Worm (Caenorhabditis elegans): ENCODE data around the gene ift-81.

Gene ift-81

DNA sequence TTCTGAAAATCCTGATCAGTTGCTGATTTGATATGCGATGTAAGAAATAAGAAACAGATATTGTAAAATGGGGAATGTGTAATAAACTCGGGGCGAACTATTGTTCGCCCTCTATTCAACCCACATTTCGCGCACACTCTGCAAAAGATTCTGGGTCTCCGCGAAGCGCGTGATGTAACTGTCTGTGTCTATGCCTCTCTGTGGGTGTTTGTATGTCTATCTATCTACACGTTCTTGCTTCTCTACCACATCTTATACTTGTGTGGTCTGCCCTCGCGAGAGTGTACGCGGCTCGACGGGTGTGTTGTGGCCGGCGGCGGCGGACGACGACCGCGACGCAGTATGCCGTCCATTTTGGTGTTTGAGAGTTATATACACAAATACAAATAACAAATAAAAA is 38.1 kb downstream of the ift-81 start (continued):
- TF ChIP-seq Y105C5A.15 (GFP tag; IDR thresholded peaks at IDR 0.05) (no peak), F37D6.2 (tag; optimal IDR thresholded peaks at IDR 0.05) (peak; percentile 53)

DNA sequence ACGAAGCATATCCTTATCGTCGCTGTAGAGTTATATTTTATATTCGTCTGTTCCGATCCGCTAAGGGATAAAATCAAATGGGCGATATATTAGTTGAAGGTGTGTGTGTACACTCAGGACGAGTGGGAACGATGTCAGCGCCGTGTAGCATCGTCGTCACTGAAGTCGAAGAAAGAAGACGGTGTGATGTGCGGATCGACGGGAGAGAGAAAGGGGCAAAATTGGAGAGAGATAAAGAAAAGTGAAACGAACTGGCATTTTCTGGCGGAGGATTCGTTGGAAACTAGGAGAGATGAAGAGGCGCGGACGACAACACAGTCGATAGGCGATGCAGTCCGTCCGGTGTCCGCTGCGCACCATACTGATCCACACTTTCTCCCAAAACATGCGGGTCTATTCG is 39.6 kb downstream of the ift-81 start, which contains the start of gene C26B9.3:
TSS of gene C26B9.3 (plus strand) at position 343 of the 400 bp plus-strand sequence.
- TF ChIP-seq spr-1 (tag; optimal IDR thresholded peaks at IDR 0.05): peak; percentile 7
- no peak for TF ChIP-seq nhr-102 (tag; optimal IDR thresholded peaks at IDR 0.05)
- no peak for TF ChIP-seq F10B5.3 (tag; optimal IDR thresholded peaks at IDR 0.05)
- TF ChIP-seq lim-7 (GFP tag; IDR thresholded peaks at IDR 0.05): no peak
- TF ChIP-seq nhr-28 (tag; optimal IDR thresholded peaks at IDR 0.05): peak; percentile 8
- peak; percentile 41 for TF ChIP-seq hlh-11 (tag; optimal IDR thresholded peaks at IDR 0.05)
- TF ChIP-seq attf-4 (tag; optimal IDR thresholded peaks at IDR 0.05): no peak
- no peak for TF ChIP-seq hmg-1.1 (GFP tag; IDR thresholded peaks at IDR 0.05)
- peak; percentile 68 for TF ChIP-seq mxl-3 (GFP tag; optimal IDR thresholded peaks at IDR 0.05)
- TF ChIP-seq mdl-1 (tag; optimal IDR thresholded peaks at IDR 0.05): peak in 1 of 2 experiments; percentile 36

ce11 chrX:5339357-5339756 is 41.0 kb downstream of the ift-81 start:
- TF ChIP-seq dmd-6 (GFP tag; IDR thresholded peaks at IDR 0.05): no peak
- TF ChIP-seq unc-39 (tag; optimal IDR thresholded peaks at IDR 0.05): no peak
- no peak for TF ChIP-seq ztf-11 (tag; optimal IDR thresholded peaks at IDR 0.05)
- no peak for TF ChIP-seq spr-3 (GFP tag; optimal IDR thresholded peaks at IDR 0.05)
- TF ChIP-seq sdz-12 (GFP tag; optimal IDR thresholded peaks at IDR 0.05): no peak
- no peak for TF ChIP-seq zag-1 (tag; optimal IDR thresholded peaks at IDR 0.05)
- TF ChIP-seq pqm-1 (tag; optimal IDR thresholded peaks at IDR 0.05): no peak
- no peak for TF ChIP-seq daf-8 (GFP tag; IDR thresholded peaks at IDR 0.05)
- no peak for TF ChIP-seq egl-43 (GFP tag; IDR thresholded peaks at IDR 0.05)
- TF ChIP-seq F26F4.8 (GFP tag; conservative IDR thresholded peaks at IDR 0.05): no peak
- TF ChIP-seq pha-4 (GFP tag; IDR thresholded peaks at IDR 0.05): no peak
- TF ChIP-seq pha-4 (tag; optimal IDR thresholded peaks at IDR 0.05): no peak
- TF ChIP-seq tra-1 (GFP tag; IDR thresholded peaks at IDR 0.05): no peak
- no peak for TF ChIP-seq lin-15B (tag; optimal IDR thresholded peaks at IDR 0.05)
- TF ChIP-seq nhr-42 (GFP tag; IDR thresholded peaks at IDR 0.05): no peak
- TF ChIP-seq T26A8.4 (GFP tag; IDR thresholded peaks at IDR 0.05): no peak
- TF ChIP-seq php-3 (GFP tag; IDR thresholded peaks at IDR 0.05): no peak
- no peak for TF ChIP-seq madf-5 (GFP tag; IDR thresholded peaks at IDR 0.05)
- TF ChIP-seq hlh-11 (tag; optimal IDR thresholded peaks at IDR 0.05): peak; percentile 27
- no peak for TF ChIP-seq dve-1 (tag; optimal IDR thresholded peaks at IDR 0.05; ENCODE audit: insufficient read depth)
- TF ChIP-seq Y5F2A.4 (GFP tag; optimal IDR thresholded peaks at IDR 0.05): no peak
- TF ChIP-seq D1046.2 (GFP tag; IDR thresholded peaks at IDR 0.05): no peak
- TF ChIP-seq fkh-10 (GFP tag; optimal IDR thresholded peaks at IDR 0.05): no peak
- TF ChIP-seq F49E8.2 (tag; optimal IDR thresholded peaks at IDR 0.05; ENCODE audit: borderline replicate concordance): no peak
- TF ChIP-seq mxl-2 (GFP tag; conservative IDR thresholded peaks at IDR 0.05): no peak
- peak in 1 of 2 experiments; percentile 78 for TF ChIP-seq unc-62 (GFP tag; optimal IDR thresholded peaks at IDR 0.05 in 1 of 2)
- no peak for TF ChIP-seq unc-62 (tag; optimal IDR thresholded peaks at IDR 0.05)
- TF ChIP-seq set-16 (GFP tag; IDR thresholded peaks at IDR 0.05): no peak
- peak; percentile 90 for TF ChIP-seq aha-1 (tag)
- no peak for TF ChIP-seq arid-1 (GFP tag; conservative IDR thresholded peaks at IDR 0.05)
- TF ChIP-seq dmd-8 (GFP tag; IDR thresholded peaks at IDR 0.05): no peak
- TF ChIP-seq ceh-28 (tag; optimal IDR thresholded peaks at IDR 0.05): no peak
- TF ChIP-seq nhr-102 (tag; optimal IDR thresholded peaks at IDR 0.05): no peak
- no peak for TF ChIP-seq ceh-44 (GFP tag; IDR thresholded peaks at IDR 0.05)
- TF ChIP-seq hif-1 (tag; optimal IDR thresholded peaks at IDR 0.05): no peak
- no peak for TF ChIP-seq zip-2 (tag; optimal IDR thresholded peaks at IDR 0.05)
- TF ChIP-seq nhr-41 (GFP tag; IDR thresholded peaks at IDR 0.05): no peak
- peak in 1 of 2 experiments; percentile 71 for TF ChIP-seq mdl-1 (tag; optimal IDR thresholded peaks at IDR 0.05)
- no peak for TF ChIP-seq ces-1 (GFP tag; optimal IDR thresholded peaks at IDR 0.05)
- TF ChIP-seq fos-1 (tag; optimal IDR thresholded peaks at IDR 0.05): no peak
- TF ChIP-seq mxl-3 (GFP tag; optimal IDR thresholded peaks at IDR 0.05): peak; percentile 0

Data from whole organism, L4 larva.